Fruit fly (Drosophila melanogaster) whole organism, prepupa: ENCODE measurements around the gene ImpE3.

Experiments used
- Blimp-1 ChIP-seq: fragments of 200-800 bp; sonication (Bioruptor generic); optimal IDR thresholded peaks from 3 replicates; lab custom pipeline; 2017; ENCODE audit warnings: missing biosample characterization, missing genetic modification characterization, mild to moderate bottlenecking, moderate library complexity, missing genetic modification reagents
- CG10631 ChIP-seq: fragments of 200-800 bp; sonication (Bioruptor generic); optimal IDR thresholded peaks from 2 replicates; lab custom pipeline; 2016; ENCODE audit warnings: missing biosample characterization, missing genetic modification characterization
- CG10669 ChIP-seq: fragments of 200-800 bp; sonication (Bioruptor generic); optimal IDR thresholded peaks from 3 replicates; lab custom pipeline; 2018; ENCODE audit warnings: missing biosample characterization, mild to moderate bottlenecking, missing genetic modification characterization, moderate library complexity
- CG11294 ChIP-seq: fragments of 200-800 bp; sonication (Bioruptor generic); IDR thresholded peaks from 2 replicates; pipeline ENCODE4 v1.3.6; 2022; ENCODE audit warnings: missing biosample characterization, missing genetic modification characterization
- CG11762 ChIP-seq: fragments of 200-800 bp; sonication (Bioruptor generic); optimal IDR thresholded peaks from 3 replicates; lab custom pipeline; 2016; ENCODE audit warnings: missing biosample characterization, missing genetic modification characterization; ENCODE audit not compliant: insufficient read depth
- CG11902 ChIP-seq: fragments of 200-800 bp; sonication (Bioruptor generic); optimal IDR thresholded peaks from 3 replicates; lab custom pipeline; 2016; ENCODE audit warnings: missing biosample characterization, missing genetic modification characterization
- CG1621 ChIP-seq: fragments of 200-800 bp; sonication (Bioruptor generic); optimal IDR thresholded peaks from 3 replicates; lab custom pipeline; 2018; ENCODE audit warnings: missing biosample characterization, mild to moderate bottlenecking, missing genetic modification characterization
- CG16779 ChIP-seq: fragments of 200-800 bp; sonication (Bioruptor generic); optimal IDR thresholded peaks from 3 replicates; lab custom pipeline; 2017; ENCODE audit warnings: missing biosample characterization, mild to moderate bottlenecking, missing genetic modification characterization
- CG3032 ChIP-seq: fragments of 200-800 bp; optimal IDR thresholded peaks from 2 replicates; lab custom pipeline; 2019; ENCODE audit warnings: missing biosample characterization, mild to moderate bottlenecking, missing genetic modification characterization, moderate library complexity
- CG31627 ChIP-seq: fragments of 200-800 bp; sonication (Bioruptor generic); optimal IDR thresholded peaks from 3 replicates; lab custom pipeline; 2016; ENCODE audit warnings: missing biosample characterization, missing genetic modification characterization
- CG34406 ChIP-seq: fragments of 200-800 bp; sonication (Bioruptor generic); optimal IDR thresholded peaks from 3 replicates; lab custom pipeline; 2016; ENCODE audit warnings: missing biosample characterization, missing genetic modification characterization
- CG6163 ChIP-seq: fragments of 200-800 bp; sonication (Bioruptor generic); IDR thresholded peaks from 3 replicates; pipeline ENCODE4 v1.3.6; 2022; ENCODE audit warnings: missing biosample characterization, missing genetic modification characterization
- CG6792 ChIP-seq: fragments of 200-800 bp; sonication (Bioruptor generic); optimal IDR thresholded peaks from 3 replicates; lab custom pipeline; 2016; ENCODE audit warnings: missing biosample characterization, missing genetic modification characterization
- CG6854 ChIP-seq: fragments of 200-800 bp; sonication (Bioruptor generic); optimal IDR thresholded peaks from 2 replicates; lab custom pipeline; 2017; ENCODE audit warnings: missing biosample characterization, mild to moderate bottlenecking, missing genetic modification characterization
- CG7368 ChIP-seq: fragments of 200-800 bp; sonication (Bioruptor generic); optimal IDR thresholded peaks from 3 replicates; lab custom pipeline; 2016; ENCODE audit warnings: missing biosample characterization, missing genetic modification characterization
- CG8119 ChIP-seq: fragments of 200-800 bp; sonication (Bioruptor generic); IDR thresholded peaks from 3 replicates; pipeline ENCODE4 v1.3.6; 2022; ENCODE audit warnings: missing biosample characterization, missing genetic modification characterization
- CG8632 ChIP-seq: fragments of 200-800 bp; sonication (Bioruptor generic); optimal IDR thresholded peaks from 3 replicates; lab custom pipeline; 2016; ENCODE audit warnings: missing biosample characterization, missing genetic modification characterization
- CG9139 ChIP-seq: fragments of 200-800 bp; sonication (Bioruptor generic); optimal IDR thresholded peaks from 3 replicates; lab custom pipeline; 2017; ENCODE audit warnings: missing biosample characterization, mild to moderate bottlenecking, missing genetic modification characterization
- Eip75B ChIP-seq: fragments of 200-800 bp; sonication (Bioruptor generic); optimal IDR thresholded peaks from 3 replicates; lab custom pipeline; 2016; ENCODE audit warnings: missing biosample characterization, missing genetic modification characterization
- Eip78C ChIP-seq: fragments of 200-800 bp; sonication (Bioruptor generic); peaks from one replicate; lab custom pipeline; 2016; ENCODE audit warnings: missing biosample characterization, missing genetic modification characterization
- Eip93F ChIP-seq: fragments of 200-800 bp; sonication (Bioruptor generic); optimal IDR thresholded peaks from 2 replicates; lab custom pipeline; 2016; ENCODE audit warnings: missing biosample characterization, mild to moderate bottlenecking, missing genetic modification characterization
- Ets21C ChIP-seq: fragments of 200-800 bp; sonication (Bioruptor generic); optimal IDR thresholded peaks from 3 replicates; lab custom pipeline; 2016; ENCODE audit warnings: missing biosample characterization, missing genetic modification characterization
- Ets96B ChIP-seq: fragments of 200-800 bp; optimal IDR thresholded peaks from 2 replicates; lab custom pipeline; 2019; ENCODE audit warnings: missing biosample characterization, mild to moderate bottlenecking, missing genetic modification characterization, moderate library complexity
- Gug ChIP-seq: fragments of 200-800 bp; sonication (Bioruptor generic); IDR thresholded peaks from 2 replicates; pipeline ENCODE4 v1.3.6; 2022; ENCODE audit warnings: missing biosample characterization, missing genetic modification characterization
- Hr39 ChIP-seq: fragments of 200-800 bp; sonication (Bioruptor generic); optimal IDR thresholded peaks from 2 replicates; lab custom pipeline; 2016; ENCODE audit warnings: missing biosample characterization, missing genetic modification characterization
- Hr4 ChIP-seq: fragments of 200-800 bp; sonication (Bioruptor generic); optimal IDR thresholded peaks from 3 replicates; lab custom pipeline; 2016; ENCODE audit warnings: missing biosample characterization, missing genetic modification characterization
- Lpt ChIP-seq: fragments of 200-800 bp; sonication (Bioruptor generic); optimal IDR thresholded peaks from 3 replicates; lab custom pipeline; 2016; ENCODE audit warnings: missing biosample characterization, missing genetic modification characterization
- Sox102F ChIP-seq: fragments of 200-800 bp; sonication (Bioruptor generic); optimal IDR thresholded peaks from 2 replicates; lab custom pipeline; 2016; ENCODE audit warnings: missing biosample characterization, mild to moderate bottlenecking, missing genetic modification characterization
- Sox14 ChIP-seq: fragments of 200-800 bp; sonication (Bioruptor generic); optimal IDR thresholded peaks from 3 replicates; lab custom pipeline; 2016; ENCODE audit warnings: missing biosample characterization, missing genetic modification characterization
- achi ChIP-seq: fragments of 200-800 bp; sonication (Bioruptor generic); optimal IDR thresholded peaks from 3 replicates; lab custom pipeline; 2016; ENCODE audit warnings: missing biosample characterization, missing genetic modification characterization
- acj6 ChIP-seq: fragments of 200-800 bp; sonication (Bioruptor generic); optimal IDR thresholded peaks from 3 replicates; lab custom pipeline; 2016; ENCODE audit warnings: missing biosample characterization, missing genetic modification characterization
- cyc ChIP-seq: fragments of 200-800 bp; sonication (Bioruptor generic); optimal IDR thresholded peaks from 3 replicates; lab custom pipeline; 2016; ENCODE audit warnings: missing biosample characterization, missing genetic modification characterization
- eg ChIP-seq: fragments of 200-800 bp; sonication (Bioruptor generic); IDR thresholded peaks from 3 replicates; pipeline ENCODE4 v1.3.6; 2022; ENCODE audit warnings: missing biosample characterization, missing genetic modification characterization
- esn ChIP-seq: fragments of 200-800 bp; sonication (Bioruptor generic); optimal IDR thresholded peaks from 2 replicates; lab custom pipeline; 2016; ENCODE audit warnings: missing biosample characterization, mild to moderate bottlenecking, missing genetic modification characterization, moderate library complexity
- lz ChIP-seq: fragments of 200-800 bp; sonication (Bioruptor generic); optimal IDR thresholded peaks from 3 replicates; lab custom pipeline; 2016; ENCODE audit warnings: missing biosample characterization, missing genetic modification characterization
- net ChIP-seq: fragments of 200-800 bp; sonication (Bioruptor generic); optimal IDR thresholded peaks from 3 replicates; lab custom pipeline; 2016; ENCODE audit warnings: missing biosample characterization, missing genetic modification characterization
- pdm3 ChIP-seq: fragments of 200-800 bp; sonication (Bioruptor generic); optimal IDR thresholded peaks from 3 replicates; lab custom pipeline; 2016; ENCODE audit warnings: missing biosample characterization, missing genetic modification characterization
- salr ChIP-seq, 2 experiments: fragments of 200-800 bp; sonication (Bioruptor generic); optimal IDR thresholded peaks; 3 replicates each; lab custom pipeline; 2016 to 2018; ENCODE audit warnings: missing biosample characterization in 2 of 2, missing genetic modification characterization in 2 of 2, mild to moderate bottlenecking in 1 of 2
- spab ChIP-seq: fragments of 200-800 bp; sonication (Bioruptor generic); optimal IDR thresholded peaks from 2 replicates; lab custom pipeline; 2017; ENCODE audit warnings: missing biosample characterization, mild to moderate bottlenecking, missing genetic modification characterization, missing genetic modification reagents
- svp ChIP-seq: fragments of 200-800 bp; sonication (Bioruptor generic); peaks from one replicate; lab custom pipeline; 2016; ENCODE audit warnings: missing biosample characterization, missing genetic modification characterization
- vri ChIP-seq: fragments of 200-800 bp; sonication (Bioruptor generic); optimal IDR thresholded peaks from 3 replicates; lab custom pipeline; 2016; ENCODE audit warnings: missing biosample characterization, mild to moderate bottlenecking, missing genetic modification characterization

Gene ImpE3

DNA sequence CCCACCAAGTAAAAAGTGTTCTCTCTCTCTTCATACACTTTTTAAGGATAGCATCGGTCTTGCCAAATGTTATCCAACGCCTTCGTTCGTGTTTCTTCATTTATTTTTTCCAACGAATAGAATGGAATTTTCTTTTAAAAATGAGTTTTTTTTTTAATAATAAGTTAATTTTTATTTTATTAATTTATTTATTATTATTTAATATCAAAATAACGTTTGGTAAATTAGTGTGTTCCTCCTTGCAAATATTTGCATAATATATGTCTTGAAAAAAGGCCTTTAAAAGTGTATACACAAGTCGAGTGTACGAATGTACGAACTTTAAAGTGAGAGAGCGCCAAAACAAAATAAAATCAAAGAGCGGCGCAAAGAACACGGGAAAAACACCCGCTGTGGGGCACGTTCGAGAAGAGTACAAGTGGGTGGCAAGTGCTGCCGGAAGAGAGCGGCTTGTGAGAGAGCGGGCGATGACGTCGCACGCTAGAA is 2.1 kb downstream of the ImpE3 start (continued):
- TF ChIP-seq achi (GFP tag; lab: Kevin White, UChicago), result peak; percentile 92
- peak; percentile 39; the same call in 1 of the 2 replicates for TF ChIP-seq Gug (GFP tag; lab: Robert Waterston, UW)
- TF ChIP-seq net, result peak; percentile 87
- peak; percentile 85 for TF ChIP-seq acj6
- peak; percentile 52; the same call in 1 of the 2 replicates for TF ChIP-seq CG11294 (GFP tag; lab: Robert Waterston, UW)
- peak; percentile 64 for TF ChIP-seq Blimp-1
- TF ChIP-seq Hr4 (GFP tag; lab: Kevin White, UChicago), result peak; percentile 84
- peak; percentile 82 for TF ChIP-seq CG9139 (GFP tag; lab: Kevin White, UChicago)
- TF ChIP-seq Hr39 (GFP tag; lab: Kevin White, UChicago), result peak; percentile 63
- TF ChIP-seq CG11902 (GFP tag; lab: Kevin White, UChicago), result peak; percentile 55
- TF ChIP-seq CG31627 (GFP tag; lab: Kevin White, UChicago), result peak; percentile 64
- TF ChIP-seq CG8632 (GFP tag; lab: Kevin White, UChicago), result peak; percentile 94
- peak; percentile 65 for TF ChIP-seq vri
- TF ChIP-seq CG6854 (GFP tag; lab: Kevin White, UChicago), result peak; percentile 74
- TF ChIP-seq Lpt (GFP tag; lab: Kevin White, UChicago), result peak; percentile 74
- TF ChIP-seq eg (GFP tag; lab: Robert Waterston, UW), result peak; percentile 53; the same call in 2 of the 3 replicates
- peak; percentile 77 for TF ChIP-seq Sox14
- TF ChIP-seq Sox102F (GFP tag; lab: Kevin White, UChicago), result peak; percentile 83
- TF ChIP-seq CG34406 (GFP tag; lab: Kevin White, UChicago), result peak; percentile 92
- TF ChIP-seq CG1621 (tag; lab: Kevin White, UChicago), result peak; percentile 44
- TF ChIP-seq CG6792, result peak; percentile 87
- peak; percentile 91 for TF ChIP-seq esn (GFP tag; lab: Kevin White, UChicago)
- peak; percentile 37 to 97 for TF ChIP-seq salr (GFP tag; optimal IDR thresholded peaks at IDR 0.05; lab: Kevin White, UChicago)

DNA sequence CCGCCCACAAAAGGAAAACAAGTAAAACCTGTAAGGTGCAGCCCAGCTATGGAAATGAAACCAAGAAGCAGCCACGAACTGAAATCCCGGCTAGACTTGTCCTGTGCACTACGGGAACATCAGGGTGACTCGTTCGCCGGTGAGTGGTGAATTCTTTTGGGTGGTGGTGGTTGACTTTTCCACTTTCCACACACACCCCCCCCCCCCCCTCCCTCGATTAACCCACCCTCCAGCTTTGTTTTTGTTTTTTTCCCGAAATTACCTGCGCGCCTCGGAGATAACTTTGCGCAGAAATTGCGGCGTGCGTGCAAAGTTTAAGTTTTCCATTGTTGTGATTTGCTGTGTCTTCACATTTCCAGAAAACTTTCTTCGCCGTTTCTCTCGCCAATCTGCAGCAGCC is 2.8 kb downstream of the ImpE3 start:
- TF ChIP-seq pdm3 (no peak), CG3032 (tag; lab: Kevin White, UChicago) (no peak), Hr39 (GFP tag; lab: Kevin White, UChicago) (no peak), CG10669 (no peak), Eip93F (no peak), Eip78C (GFP tag; lab: Kevin White, UChicago) (no peak), CG16779 (no peak), CG34406 (GFP tag; lab: Kevin White, UChicago) (no peak), Blimp-1 (no peak), cyc (GFP tag; lab: Kevin White, UChicago) (no peak)
- TF ChIP-seq, all 60 proteins: peak for 0

DNA sequence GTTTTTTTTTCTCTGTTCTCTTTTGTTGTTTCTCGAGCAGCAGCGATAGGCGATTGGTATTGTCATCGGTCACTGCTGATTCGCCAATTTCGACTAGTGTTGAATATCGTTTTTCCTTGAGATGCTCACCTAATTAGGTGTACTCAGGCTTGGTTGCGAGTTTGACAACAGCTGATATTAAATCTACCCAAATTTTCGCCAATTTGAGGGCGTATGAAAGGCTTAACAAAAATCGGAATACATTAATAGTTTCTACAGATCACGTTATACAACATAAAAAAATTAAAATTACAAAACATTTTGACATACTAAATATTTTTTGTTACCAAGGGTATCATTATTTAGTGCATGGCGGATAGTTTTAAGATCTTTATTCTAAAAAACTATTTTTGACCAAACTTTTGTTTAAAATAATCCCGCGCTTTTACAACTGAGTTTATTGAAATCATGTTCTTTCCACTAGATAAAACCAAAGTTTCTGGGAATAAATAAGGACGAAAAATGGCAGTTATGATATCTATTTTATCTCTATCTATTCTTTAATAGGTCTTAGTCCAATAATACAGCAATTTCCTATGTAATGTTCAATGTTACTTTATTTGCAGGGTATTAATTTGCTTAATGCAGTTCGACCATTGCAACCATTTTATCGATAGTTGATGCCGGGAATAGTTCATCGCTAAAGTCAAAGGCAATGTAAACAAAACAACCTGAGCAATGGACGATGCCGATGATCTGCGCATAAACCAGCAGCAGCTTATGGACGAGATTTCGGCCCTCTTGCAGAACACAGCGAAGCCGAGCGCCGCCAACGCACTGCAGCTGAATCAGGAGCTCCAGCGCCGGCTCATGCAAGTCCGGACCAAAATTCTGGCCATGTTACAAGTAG is 16.0 kb downstream of the ImpE3 start, which contains the start of the genes CG10435 and Pbp95:
Gene CG10435 (minus strand): TSS at position 81 of the 889 bp plus-strand sequence.
Gene Pbp95 (plus strand): TSS at position 671 of the 889 bp plus-strand sequence.
- TF ChIP-seq lz (GFP tag; lab: Kevin White, UChicago) (peak; percentile 58), CG11902 (GFP tag; lab: Kevin White, UChicago) (peak; percentile 29), CG11294 (GFP tag; lab: Robert Waterston, UW) (0 out of 2 replicates have a peak, but pooled peaks have one; percentile 24), CG8119 (0 out of 3 replicates have a peak, but pooled peaks have one; percentile 14), CG6163 (GFP tag; lab: Robert Waterston, UW) (peak; percentile 62), Lpt (GFP tag; lab: Kevin White, UChicago) (peak; percentile 45), CG31627 (GFP tag; lab: Kevin White, UChicago) (peak; percentile 53), Ets96B (tag; lab: Kevin White, UChicago) (no peak), Ets21C (peak; percentile 24), CG3032 (tag; lab: Kevin White, UChicago) (peak; percentile 27), Eip75B (GFP tag; lab: Kevin White, UChicago) (no peak), CG11762 (peak; percentile 3), Eip93F (no peak), esn (GFP tag; lab: Kevin White, UChicago) (peak; percentile 55), CG8632 (GFP tag; lab: Kevin White, UChicago) (no peak), Hr4 (GFP tag; lab: Kevin White, UChicago) (peak; percentile 44), CG6792 (no peak), spab (no peak), net (no peak), CG34406 (GFP tag; lab: Kevin White, UChicago) (no peak), Hr39 (GFP tag; lab: Kevin White, UChicago) (peak; percentile 54), svp (GFP tag; lab: Kevin White, UChicago) (peak; percentile 97), CG10631 (GFP tag; lab: Kevin White, UChicago) (peak; percentile 44), cyc (GFP tag; lab: Kevin White, UChicago) (peak; percentile 52), Sox14 (peak; percentile 55), CG7368 (peak; percentile 37)
